Fruit fly (Drosophila melanogaster) whole organism, embryonic: ENCODE measurements around the gene Tim13.

Source experiments
- CG10209 ChIP-seq: fragments of 200-800 bp; sonication (Bioruptor generic); optimal IDR thresholded peaks from 3 replicates; lab custom pipeline; 2017; ENCODE audit warnings: missing biosample characterization, mild to moderate bottlenecking, missing genetic modification characterization, missing genetic modification reagents
- CG10366 ChIP-seq: fragments of 200-800 bp; sonication (Bioruptor generic); IDR thresholded peaks from 2 replicates; pipeline ENCODE4 v1.3.6; 2022; ENCODE audit warnings: missing biosample characterization, missing genetic modification characterization
- CG10431 ChIP-seq: fragments of 200-800 bp; sonication (Bioruptor generic); optimal IDR thresholded peaks from 3 replicates; lab custom pipeline; 2018; ENCODE audit warnings: missing biosample characterization, mild to moderate bottlenecking, missing genetic modification characterization
- CG12219 ChIP-seq: fragments of 200-800 bp; sonication (Bioruptor generic); optimal IDR thresholded peaks from 3 replicates; lab custom pipeline; 2018; ENCODE audit warnings: missing biosample characterization, mild to moderate bottlenecking, missing genetic modification characterization
- CG12769 ChIP-seq: fragments of 200-800 bp; sonication (Bioruptor generic); optimal IDR thresholded peaks from 2 replicates; lab custom pipeline; 2019; ENCODE audit warnings: missing biosample characterization, mild to moderate bottlenecking, missing genetic modification characterization, moderate library complexity
- CG15479 ChIP-seq: fragments of 200-800 bp; sonication (Bioruptor generic); optimal IDR thresholded peaks from 3 replicates; lab custom pipeline; 2019; ENCODE audit warnings: missing biosample characterization, mild to moderate bottlenecking, missing genetic modification characterization, moderate library complexity
- CG16779 ChIP-seq: fragments of 200-800 bp; sonication (Bioruptor generic); IDR thresholded peaks from 2 replicates; pipeline ENCODE4 v1.3.6; 2022; ENCODE audit warnings: missing biosample characterization, missing genetic modification characterization
- CG17568 ChIP-seq: fragments of 200-800 bp; sonication (Bioruptor generic); optimal IDR thresholded peaks from 2 replicates; lab custom pipeline; 2018; ENCODE audit warnings: missing biosample characterization, mild to moderate bottlenecking, missing genetic modification characterization, moderate library complexity
- CG3726 ChIP-seq: fragments of 200-800 bp; sonication (Bioruptor generic); IDR thresholded peaks from 3 replicates; pipeline ENCODE4, ENCODE4 v1.3.6; 2022; ENCODE audit warnings: missing biosample characterization, missing genetic modification characterization
- CG3847 ChIP-seq: fragments of 200-800 bp; sonication (Bioruptor generic); IDR thresholded peaks from 2 replicates; pipeline ENCODE4 v1.3.6; 2022; ENCODE audit warnings: missing biosample characterization, missing genetic modification characterization
- CG4282 ChIP-seq: fragments of 200-800 bp; sonication (Bioruptor generic); optimal IDR thresholded peaks from 2 replicates; lab custom pipeline; 2016; ENCODE audit warnings: missing biosample characterization, missing genetic modification characterization
- CG6791 ChIP-seq: fragments of 200-800 bp; sonication (Bioruptor generic); IDR thresholded peaks from 3 replicates; pipeline ENCODE4 v1.3.6; 2022; ENCODE audit warnings: missing biosample characterization, missing genetic modification characterization; ENCODE audit not compliant: partially characterized antibody
- CG7745 ChIP-seq: fragments of 200-800 bp; sonication (Bioruptor generic); optimal IDR thresholded peaks from 2 replicates; lab custom pipeline; 2018; ENCODE audit warnings: missing biosample characterization, mild to moderate bottlenecking, missing genetic modification characterization, moderate library complexity
- CG8359 ChIP-seq: fragments of 200-800 bp; sonication (Bioruptor generic); optimal IDR thresholded peaks from 2 replicates; lab custom pipeline; 2017; ENCODE audit warnings: missing biosample characterization, mild to moderate bottlenecking, missing genetic modification characterization, borderline replicate concordance
- CG8478 ChIP-seq: fragments of >200 bp; optimal IDR thresholded peaks from 2 replicates; lab custom pipeline; 2018
- CG8765 ChIP-seq: fragments of 200-800 bp; sonication (Bioruptor generic); IDR thresholded peaks from 2 replicates; pipeline ENCODE4 v1.3.6; 2022; ENCODE audit warnings: missing biosample characterization, missing genetic modification characterization
- CTCF ChIP-seq: fragments of 200-800 bp; sonication (Bioruptor generic); optimal IDR thresholded peaks from 2 replicates; lab custom pipeline; 2017; ENCODE audit warnings: missing biosample characterization, mild to moderate bottlenecking, missing genetic modification characterization, moderate library complexity
- Dip2 ChIP-seq: fragments of 200-800 bp; sonication (Bioruptor generic); IDR thresholded peaks from 2 replicates; pipeline ENCODE4 v1.3.6; 2022; ENCODE audit warnings: missing biosample characterization, missing genetic modification characterization
- ERR ChIP-seq: fragments of 200-800 bp; sonication (Bioruptor generic); optimal IDR thresholded peaks from 2 replicates; lab custom pipeline; 2016; ENCODE audit warnings: missing biosample characterization, missing genetic modification characterization
- Fer1 ChIP-seq: fragments of 200-800 bp; sonication (Bioruptor generic); optimal IDR thresholded peaks from 2 replicates; lab custom pipeline; 2017; ENCODE audit warnings: missing biosample characterization, mild to moderate bottlenecking, missing genetic modification characterization
- HLH4C ChIP-seq: fragments of 200-800 bp; sonication (Bioruptor generic); IDR thresholded peaks from 3 replicates; pipeline ENCODE4 v1.3.6; 2022; ENCODE audit warnings: missing biosample characterization, missing genetic modification characterization; ENCODE audit not compliant: partially characterized antibody
- Hmr ChIP-seq: fragments of 200-800 bp; sonication (Bioruptor generic); optimal IDR thresholded peaks from 3 replicates; lab custom pipeline; 2017; ENCODE audit warnings: mild to moderate bottlenecking, missing biosample characterization, missing genetic modification reagents, missing genetic modification characterization
- Lhr ChIP-seq: fragments of 200-800 bp; sonication (Bioruptor generic); optimal IDR thresholded peaks from 3 replicates; lab custom pipeline; 2017; ENCODE audit warnings: mild to moderate bottlenecking, missing biosample characterization, missing genetic modification reagents, missing genetic modification characterization
- Max ChIP-seq: fragments of 200-800 bp; sonication (Bioruptor generic); optimal IDR thresholded peaks from 2 replicates; lab custom pipeline; 2016; ENCODE audit warnings: missing biosample characterization, mild to moderate bottlenecking, missing genetic modification characterization
- NK7.1 ChIP-seq: fragments of 200-800 bp; sonication (Bioruptor generic); optimal IDR thresholded peaks from 3 replicates; lab custom pipeline; 2016; ENCODE audit warnings: missing biosample characterization, missing genetic modification characterization
- Ptx1 ChIP-seq: fragments of 200-800 bp; sonication (Bioruptor generic); IDR thresholded peaks from 2 replicates; pipeline ENCODE4 v1.3.6; 2022; ENCODE audit warnings: missing biosample characterization, missing genetic modification characterization
- Ravus ChIP-seq: fragments of 200-800 bp; sonication (Bioruptor generic); IDR thresholded peaks from 2 replicates; pipeline ENCODE4 v1.3.6; 2022; ENCODE audit warnings: missing biosample characterization, missing genetic modification characterization
- Six4 ChIP-seq: fragments of 200-800 bp; sonication (Bioruptor generic); optimal IDR thresholded peaks from 2 replicates; lab custom pipeline; 2016; ENCODE audit warnings: missing biosample characterization, missing genetic modification characterization
- abd-A ChIP-seq: fragments of 200-800 bp; sonication (Bioruptor generic); optimal IDR thresholded peaks from 3 replicates; lab custom pipeline; 2019; ENCODE audit warnings: missing biosample characterization, mild to moderate bottlenecking, missing genetic modification characterization, moderate library complexity
- aop ChIP-seq: fragments of 200-800 bp; sonication (Bioruptor generic); IDR thresholded peaks from 2 replicates; pipeline ENCODE4 v1.3.6; 2022; ENCODE audit warnings: missing biosample characterization, missing genetic modification characterization
- bsh ChIP-seq, 2 experiments: fragments of 200-800 bp; sonication (Bioruptor generic); optimal IDR thresholded peaks; 2 replicates each; lab custom pipeline; 2017 to 2018; ENCODE audit warnings: mild to moderate bottlenecking in 2 of 2, missing biosample characterization in 2 of 2, missing genetic modification characterization in 2 of 2, moderate library complexity in 1 of 2
- chinmo ChIP-seq: fragments of 200-800 bp; sonication (Bioruptor generic); IDR thresholded peaks from 4 replicates; pipeline ENCODE4 v1.3.6; 2022; ENCODE audit warnings: missing biosample characterization, missing genetic modification characterization; ENCODE audit not compliant: partially characterized antibody
- dpn ChIP-seq, 2 experiments: fragments of 200-800 bp; sonication (Bioruptor generic); optimal IDR thresholded peaks; 3 replicates each; lab custom pipeline; 2016; ENCODE audit warnings: missing biosample characterization in 2 of 2, missing genetic modification characterization in 2 of 2
- fru ChIP-seq: fragments of >200 bp; optimal IDR thresholded peaks from 2 replicates; lab custom pipeline; 2017
- fu2 ChIP-seq: fragments of 200-800 bp; sonication (Bioruptor generic); optimal IDR thresholded peaks from 2 replicates; lab custom pipeline; 2016; ENCODE audit warnings: missing biosample characterization, missing genetic modification characterization
- gcm ChIP-seq: fragments of 200-800 bp; sonication (Bioruptor generic); optimal IDR thresholded peaks from 2 replicates; lab custom pipeline; 2019; ENCODE audit warnings: missing biosample characterization, mild to moderate bottlenecking, missing genetic modification characterization, moderate library complexity
- klu ChIP-seq: fragments of 200-800 bp; sonication (Bioruptor generic); IDR thresholded peaks from 2 replicates; pipeline ENCODE4 v1.3.6; 2022; ENCODE audit warnings: missing biosample characterization, missing genetic modification characterization
- knrl ChIP-seq: fragments of 200-800 bp; sonication (Bioruptor generic); IDR thresholded peaks from 3 replicates; pipeline ENCODE4 v1.3.6; 2022; ENCODE audit warnings: missing biosample characterization, missing genetic modification characterization; ENCODE audit not compliant: partially characterized antibody
- lov ChIP-seq, 2 experiments: fragments of 200-800 bp in 1 of 2; fragments of >200 bp in 1 of 2; sonication (Bioruptor generic) in 1 of 2; IDR thresholded peaks in 1 of 2; optimal IDR thresholded peaks in 1 of 2; 2 replicates in 1 of 2; 3 replicates in 1 of 2; pipeline versions ENCODE4 v1.3.6 to Lab custom; 2017 to 2022; ENCODE audit warnings: missing biosample characterization in 1 of 2, missing genetic modification characterization in 1 of 2
- mirr ChIP-seq: fragments of 200-800 bp; sonication (Bioruptor generic); optimal IDR thresholded peaks from 3 replicates; lab custom pipeline; 2018; ENCODE audit warnings: missing biosample characterization, mild to moderate bottlenecking, missing genetic modification characterization
- p53 ChIP-seq: fragments of 200-800 bp; sonication (Bioruptor generic); optimal IDR thresholded peaks from 2 replicates; lab custom pipeline; 2016; ENCODE audit warnings: missing biosample characterization, missing genetic modification characterization
- peb ChIP-seq: fragments of 200-800 bp; sonication (Bioruptor generic); IDR thresholded peaks from 2 replicates; pipeline ENCODE4 v1.3.6; 2022; ENCODE audit warnings: missing biosample characterization, missing genetic modification characterization
- pita ChIP-seq: fragments of 200-800 bp; sonication (Bioruptor generic); optimal IDR thresholded peaks from 2 replicates; lab custom pipeline; 2017; ENCODE audit warnings: missing biosample characterization, mild to moderate bottlenecking, missing genetic modification characterization
- rib ChIP-seq: fragments of 200-800 bp; sonication (Bioruptor generic); IDR thresholded peaks from 2 replicates; pipeline ENCODE4 v1.3.6; 2022; ENCODE audit warnings: missing biosample characterization, missing genetic modification characterization
- sd ChIP-seq: fragments of 200-800 bp; sonication (Bioruptor generic); optimal IDR thresholded peaks from 3 replicates; lab custom pipeline; 2018; ENCODE audit warnings: missing biosample characterization, mild to moderate bottlenecking, missing genetic modification characterization, moderate library complexity
- slbo ChIP-seq: fragments of 200-800 bp; sonication (Bioruptor generic); IDR thresholded peaks from 2 replicates; pipeline ENCODE4 v1.3.6; 2022; ENCODE audit warnings: missing biosample characterization, missing genetic modification characterization
- tap ChIP-seq: fragments of 200-800 bp; optimal IDR thresholded peaks from 3 replicates; lab custom pipeline; 2019; ENCODE audit warnings: missing biosample characterization, mild to moderate bottlenecking, missing genetic modification characterization, moderate library complexity
- tin ChIP-seq: fragments of 200-800 bp; sonication (Bioruptor generic); optimal IDR thresholded peaks from 3 replicates; lab custom pipeline; 2016; ENCODE audit warnings: missing biosample characterization, missing genetic modification characterization
- trh ChIP-seq: fragments of 200-800 bp; sonication (Bioruptor generic); optimal IDR thresholded peaks from 2 replicates; lab custom pipeline; 2016; ENCODE audit warnings: missing biosample characterization, missing genetic modification characterization
- wor ChIP-seq: fragments of 200-800 bp; sonication (Bioruptor generic); IDR thresholded peaks from 2 replicates; pipeline ENCODE4 v1.3.6; 2022; ENCODE audit warnings: missing biosample characterization, missing genetic modification characterization
- zf30C ChIP-seq: fragments of 200-800 bp; sonication (Bioruptor generic); optimal IDR thresholded peaks from 3 replicates; lab custom pipeline; 2018; ENCODE audit warnings: missing biosample characterization, mild to moderate bottlenecking, missing genetic modification characterization
- zfh2 ChIP-seq: fragments of 200-800 bp; sonication (Bioruptor generic); optimal IDR thresholded peaks from 2 replicates; lab custom pipeline; 2016; ENCODE audit warnings: missing biosample characterization, missing genetic modification characterization

Tim13 gene

DNA sequence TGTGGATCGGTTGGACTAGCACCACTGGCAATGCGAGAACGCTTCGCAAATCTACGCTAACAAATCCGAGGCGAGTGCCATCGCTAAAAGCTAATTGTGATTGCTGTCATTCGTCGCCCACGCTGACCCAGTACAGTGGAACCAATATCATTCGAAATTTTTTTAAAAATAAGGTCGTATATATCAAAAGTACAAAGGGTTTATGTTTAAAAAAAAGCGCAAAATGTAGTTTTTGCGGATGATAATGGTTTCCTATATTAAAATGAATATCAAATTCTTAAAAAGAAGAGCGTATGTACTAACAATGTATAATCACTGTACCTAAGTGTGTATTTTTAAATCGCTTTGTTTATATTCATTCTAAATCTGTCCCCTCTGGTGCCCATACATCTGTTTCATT, 11.0 kb upstream of the Tim13 start (continued):
- TF ChIP-seq aop (no peak), lov (optimal IDR thresholded peaks at IDR 0.05; lab: Kevin White, UChicago) (no peak), lov (GFP tag; IDR thresholded peaks at IDR 0.05; lab: Robert Waterston, UW) (no peak), sd (no peak), Ravus (no peak; the same call in 1 of the 2 replicates), dpn (GFP tag; optimal IDR thresholded peaks at IDR 0.05; lab: Kevin White, UChicago) (peak in 1 of 2 experiments; percentile 23), tap (tag; lab: Kevin White, UChicago) (no peak), abd-A (tag; lab: Kevin White, UChicago) (no peak), rib (GFP tag; lab: Robert Waterston, UW) (no peak), Fer1 (GFP tag; lab: Kevin White, UChicago) (no peak), gcm (GFP tag; lab: Kevin White, UChicago) (no peak), fru (lab: Kevin White, UChicago) (no peak), CG10431 (GFP tag; lab: Kevin White, UChicago) (no peak), Max (GFP tag; lab: Kevin White, UChicago) (no peak), Lhr (GFP tag; lab: Kevin White, UChicago) (no peak), CG15479 (GFP tag; lab: Kevin White, UChicago) (no peak), CG8478 (lab: Kevin White, UChicago) (no peak), tin (GFP tag; lab: Kevin White, UChicago) (no peak), CG8359 (GFP tag; lab: Kevin White, UChicago) (no peak), CG6791 (GFP tag; lab: Robert Waterston, UW) (no peak), CG17568 (GFP tag; lab: Kevin White, UChicago) (no peak), CG10366 (GFP tag; lab: Robert Waterston, UW) (no peak; the same call in 1 of the 2 replicates), CG3726 (no peak), bsh (GFP tag; optimal IDR thresholded peaks at IDR 0.05; lab: Kevin White, UChicago) (peak in 1 of 2 experiments; percentile 34), Six4 (GFP tag; lab: Kevin White, UChicago) (no peak), CG12769 (tag; lab: Kevin White, UChicago) (no peak), CG8765 (GFP tag; lab: Robert Waterston, UW) (no peak), Dip2 (no peak), CG3847 (GFP tag; lab: Robert Waterston, UW) (peak; percentile 46; the same call in 1 of the 2 replicates), Hmr (no peak), CTCF (no peak), CG10209 (peak; percentile 29), slbo (GFP tag; lab: Robert Waterston, UW) (peak; percentile 65), klu (GFP tag; lab: Robert Waterston, UW) (no peak), zf30C (GFP tag; lab: Kevin White, UChicago) (no peak), CG16779 (GFP tag; lab: Robert Waterston, UW) (no peak), ERR (GFP tag; lab: Kevin White, UChicago) (no peak), Ptx1 (peak; percentile 64), trh (GFP tag; lab: Kevin White, UChicago) (no peak), pita (no peak), p53 (no peak), wor (GFP tag; lab: Robert Waterston, UW) (0 out of 2 replicates have a peak, but pooled peaks have one; percentile 28), CG12219 (GFP tag; lab: Kevin White, UChicago) (no peak), CG4282 (GFP tag; lab: Kevin White, UChicago) (no peak), fu2 (no peak), knrl (GFP tag; lab: Robert Waterston, UW) (no peak), HLH4C (GFP tag; lab: Robert Waterston, UW) (no peak), NK7.1 (GFP tag; lab: Kevin White, UChicago) (no peak), peb (GFP tag; lab: Robert Waterston, UW) (no peak), chinmo (GFP tag; lab: Robert Waterston, UW) (no peak), mirr (GFP tag; lab: Kevin White, UChicago) (no peak), zfh2 (GFP tag; lab: Kevin White, UChicago) (peak; percentile 15), CG7745 (tag; lab: Kevin White, UChicago) (no peak)
